Fruit fly (Drosophila melanogaster) whole organism: ENCODE measurements around the gene SppL.
A peak's percentile ranks its signal among the peaks of the same experiment; 100 is the strongest.

Source experiments
- CG8478 ChIP-seq: fragments of >200 bp; optimal IDR thresholded peaks from 2 replicates; lab custom pipeline; 2018; ENCODE audit warnings: inconsistent platforms
- Dll ChIP-seq: fragments of >200 bp; optimal IDR thresholded peaks from 2 replicates; lab custom pipeline; 2017
- EcR ChIP-seq, 2 experiments: fragments of >200 bp; optimal IDR thresholded peaks; 2 replicates each; lab custom pipeline; 2017; ENCODE audit warnings: missing biosample characterization in 2 of 2, missing genetic modification characterization in 2 of 2, missing genetic modification reagents in 2 of 2
- pan ChIP-seq: fragments of >200 bp; optimal IDR thresholded peaks from 2 replicates; lab custom pipeline; 2017
- psq ChIP-seq: fragments of >200 bp; optimal IDR thresholded peaks from 2 replicates; lab custom pipeline; 2017
- usp ChIP-seq: fragments of >200 bp; optimal IDR thresholded peaks from 2 replicates; lab custom pipeline; 2017; ENCODE audit warnings: missing biosample characterization, missing genetic modification characterization, mixed read lengths

The SppL gene

dm6 chr3R:25881915-25882314 lies at the start of gene SppL:
TSS of gene SppL (plus strand) at chr3R:25881984.
- TF ChIP-seq pan (lab: Kevin White, UChicago) (no peak), CG8478 (lab: Kevin White, UChicago) (no peak), EcR (GFP tag; optimal IDR thresholded peaks at IDR 0.05; lab: Kevin White, UChicago) (no peak), usp (GFP tag; lab: Kevin White, UChicago) (no peak), psq (lab: Kevin White, UChicago) (no peak), Dll (lab: Kevin White, UChicago) (no peak)

dm6 chr3R:25851224-25851682 lies 30.5 kb upstream of the SppL start, which contains the start of the genes CG14545 and CG5886:
TSS of gene CG14545 (minus strand) at chr3R:25851291.
TSS of gene CG5886 (plus strand) at chr3R:25851632.
- TF ChIP-seq psq (lab: Kevin White, UChicago) (no peak), EcR (GFP tag; optimal IDR thresholded peaks at IDR 0.05; lab: Kevin White, UChicago) (no peak), Dll (lab: Kevin White, UChicago) (no peak), pan (lab: Kevin White, UChicago) (no peak), CG8478 (lab: Kevin White, UChicago) (no peak), usp (GFP tag; lab: Kevin White, UChicago) (no peak)

- no peak for TF ChIP-seq CG8478 (lab: Kevin White, UChicago)
- TF ChIP-seq EcR (GFP tag; optimal IDR thresholded peaks at IDR 0.05; lab: Kevin White, UChicago), result no peak
- no peak for TF ChIP-seq Dll (lab: Kevin White, UChicago)
- TF ChIP-seq psq (lab: Kevin White, UChicago), result no peak
- TF ChIP-seq usp (GFP tag; lab: Kevin White, UChicago), result no peak
- no peak for TF ChIP-seq pan (lab: Kevin White, UChicago)
Observed at dm6 chr3R:25854825-25855224, 27.0 kb upstream of the SppL start.

dm6 chr3R:25855594-25856305 lies 26.0 kb upstream of the SppL start, which contains the start of gene CG5890:
TSS of gene CG5890 (plus strand) at chr3R:25856154.
- no peak for TF ChIP-seq pan (lab: Kevin White, UChicago)
- TF ChIP-seq CG8478 (lab: Kevin White, UChicago), result no peak
- TF ChIP-seq Dll (lab: Kevin White, UChicago), result no peak
- no peak for TF ChIP-seq EcR (GFP tag; optimal IDR thresholded peaks at IDR 0.05; lab: Kevin White, UChicago)
- TF ChIP-seq usp (GFP tag; lab: Kevin White, UChicago), result no peak
- no peak for TF ChIP-seq psq (lab: Kevin White, UChicago)

- TF ChIP-seq CG8478 (lab: Kevin White, UChicago), result no peak
- TF ChIP-seq usp (GFP tag; lab: Kevin White, UChicago), result no peak
- TF ChIP-seq pan (lab: Kevin White, UChicago), result no peak
- no peak for TF ChIP-seq psq (lab: Kevin White, UChicago)
- TF ChIP-seq Dll (lab: Kevin White, UChicago), result no peak
- TF ChIP-seq EcR (GFP tag; optimal IDR thresholded peaks at IDR 0.05; lab: Kevin White, UChicago), result no peak
Observed at dm6 chr3R:25870389-25870788, 11.4 kb upstream of the SppL start.

DNA sequence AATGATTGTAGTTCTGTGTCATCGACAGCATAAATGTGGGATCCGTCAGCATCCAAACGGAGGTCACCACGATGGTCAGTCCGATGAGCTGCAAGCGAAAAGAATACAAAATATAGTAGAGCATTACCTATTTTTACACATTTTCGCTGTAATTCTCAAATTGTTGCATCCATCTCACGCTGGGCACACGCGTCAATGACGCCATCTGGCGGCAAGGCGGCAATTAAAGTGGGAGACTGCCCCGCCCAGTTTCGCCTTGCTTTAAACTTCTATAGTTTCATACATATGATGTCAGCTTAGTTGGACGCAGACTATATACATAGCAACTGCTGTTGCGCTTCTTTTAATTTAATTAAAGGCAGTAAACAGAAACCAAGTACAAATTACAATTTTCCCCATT lies 5.1 kb upstream of the SppL start:
- TF ChIP-seq Dll (lab: Kevin White, UChicago) (no peak), usp (GFP tag; lab: Kevin White, UChicago) (no peak), EcR (GFP tag; optimal IDR thresholded peaks at IDR 0.05; lab: Kevin White, UChicago) (no peak), psq (lab: Kevin White, UChicago) (no peak), pan (lab: Kevin White, UChicago) (no peak)

- TF ChIP-seq pan (lab: Kevin White, UChicago) (no peak), usp (GFP tag; lab: Kevin White, UChicago) (no peak), psq (lab: Kevin White, UChicago) (no peak), EcR (GFP tag; optimal IDR thresholded peaks at IDR 0.05; lab: Kevin White, UChicago) (peak in 1 of 2 experiments; percentile 2)
Observed at dm6 chr3R:25877064-25877463, 4.7 kb upstream of the SppL start.

DNA sequence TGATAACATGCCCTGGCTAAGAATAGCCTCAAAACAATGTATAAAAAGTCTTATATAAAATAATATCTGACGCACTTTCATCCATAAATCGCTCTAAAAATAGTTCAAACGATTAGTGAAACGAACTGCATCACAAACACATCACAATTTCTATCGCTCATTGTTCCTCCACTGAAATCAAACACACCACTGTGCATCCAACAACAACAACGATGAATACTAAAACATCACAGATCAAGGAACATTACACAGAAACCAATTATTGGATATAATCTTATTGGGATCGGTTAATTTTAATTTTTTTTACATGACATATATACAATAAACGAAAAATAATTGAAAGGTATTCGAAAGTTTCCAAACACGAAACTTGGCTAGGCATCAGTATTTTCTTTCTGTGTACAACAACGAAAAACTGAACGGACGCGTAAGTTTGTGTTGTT lies 2.4 kb upstream of the SppL start:
- TF ChIP-seq EcR (GFP tag; optimal IDR thresholded peaks at IDR 0.05; lab: Kevin White, UChicago) (no peak), psq (lab: Kevin White, UChicago) (no peak), CG8478 (lab: Kevin White, UChicago) (no peak), Dll (lab: Kevin White, UChicago) (no peak), pan (lab: Kevin White, UChicago) (no peak), usp (GFP tag; lab: Kevin White, UChicago) (no peak)

DNA sequence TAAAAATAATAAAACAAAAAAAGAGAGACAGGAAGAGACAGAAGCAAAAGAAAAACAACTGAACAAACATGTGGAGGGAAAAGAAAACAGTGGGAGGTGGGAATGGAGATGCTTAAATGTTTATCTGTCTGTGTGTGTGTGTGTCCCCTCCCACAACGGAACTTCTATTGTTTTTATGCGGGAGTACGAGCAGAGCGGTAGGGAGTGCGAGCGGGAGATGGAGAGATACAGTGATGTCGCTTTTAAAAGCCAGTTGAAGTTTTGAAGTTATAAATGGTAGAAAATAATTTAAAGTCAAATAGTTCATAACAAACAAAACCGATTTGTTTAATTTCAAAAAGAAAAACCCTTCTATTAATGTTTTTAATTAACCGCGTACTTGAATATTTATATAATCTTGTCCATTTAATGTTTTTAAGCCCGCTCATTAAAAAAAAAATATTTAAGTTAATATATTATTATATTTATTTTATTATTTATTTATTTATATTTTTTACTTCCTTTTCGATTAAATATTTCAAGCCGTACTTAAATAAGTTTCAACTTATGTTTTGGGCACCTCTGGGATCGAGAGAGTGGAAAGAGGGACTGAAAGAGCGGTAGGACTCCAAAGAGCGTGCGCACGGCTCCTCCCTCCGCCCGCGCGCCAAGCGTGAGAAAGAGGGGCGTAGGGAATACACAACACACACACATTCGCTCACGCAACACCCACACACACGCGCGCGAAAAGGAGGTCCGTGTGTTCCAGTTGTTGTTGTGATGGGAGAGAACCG lies 1.4 kb upstream of the SppL start:
- TF ChIP-seq pan (lab: Kevin White, UChicago) (no peak), CG8478 (lab: Kevin White, UChicago) (no peak), EcR (GFP tag; optimal IDR thresholded peaks at IDR 0.05; lab: Kevin White, UChicago) (no peak), psq (lab: Kevin White, UChicago) (no peak), Dll (lab: Kevin White, UChicago) (no peak), usp (GFP tag; lab: Kevin White, UChicago) (no peak)

DNA sequence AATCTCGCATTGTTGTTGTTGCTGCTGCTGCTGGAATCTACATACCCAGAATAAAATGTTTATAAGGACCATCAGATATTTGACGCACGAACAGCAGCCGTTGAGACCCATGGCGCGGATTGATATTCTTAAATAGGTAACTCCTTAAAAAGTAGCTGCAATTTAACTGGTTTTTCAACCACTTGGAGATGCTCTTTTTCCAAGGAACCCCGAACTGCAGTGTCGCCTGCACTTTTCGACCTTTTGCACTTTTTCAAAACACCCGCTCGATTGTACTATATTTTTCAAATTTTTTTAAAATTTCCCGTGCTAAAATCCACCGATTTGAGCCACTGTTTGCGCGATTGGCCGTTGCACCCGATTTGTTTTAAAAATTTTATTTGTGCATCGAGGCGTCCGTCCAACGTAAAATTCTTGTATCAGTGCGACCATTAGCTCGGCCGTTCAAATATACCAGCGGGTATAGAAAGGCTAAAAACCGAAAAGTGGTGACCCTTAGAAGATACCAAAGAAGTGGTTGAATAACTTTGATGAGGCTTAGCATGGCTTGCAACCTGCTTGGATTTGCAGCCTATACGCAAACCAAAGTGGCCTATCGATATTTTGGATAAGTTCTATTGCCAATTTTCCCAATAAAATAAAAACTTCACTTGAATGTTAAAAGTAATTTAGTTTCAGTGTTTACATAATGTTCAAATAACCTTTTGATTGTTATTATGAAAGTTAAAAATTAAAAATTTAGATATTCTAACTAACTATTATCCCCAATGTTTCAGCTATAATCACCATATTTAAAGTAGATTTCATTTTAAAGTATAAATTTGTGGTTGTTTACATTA lies 594 bp upstream of the SppL start, which contains the start of gene Tsp96F:
Gene Tsp96F, minus strand, starts transcription at position 457 of the 839 bp plus-strand sequence.
- TF ChIP-seq Dll (lab: Kevin White, UChicago) (no peak), psq (lab: Kevin White, UChicago) (no peak), CG8478 (lab: Kevin White, UChicago) (no peak)
